Fruit fly (Drosophila melanogaster) whole organism: ENCODE results near the gene CG3224.

Experiments
- CG8478 ChIP-seq: fragments of >200 bp; optimal IDR thresholded peaks from 2 replicates; lab custom pipeline; 2018; ENCODE audit warnings: inconsistent platforms
- Dll ChIP-seq: fragments of >200 bp; optimal IDR thresholded peaks from 2 replicates; lab custom pipeline; 2017
- EcR ChIP-seq, 2 experiments: fragments of >200 bp; optimal IDR thresholded peaks; 2 replicates each; lab custom pipeline; 2017; ENCODE audit warnings: missing biosample characterization in 2 of 2, missing genetic modification characterization in 2 of 2, missing genetic modification reagents in 2 of 2
- pan ChIP-seq: fragments of >200 bp; optimal IDR thresholded peaks from 2 replicates; lab custom pipeline; 2017
- psq ChIP-seq: fragments of >200 bp; optimal IDR thresholded peaks from 2 replicates; lab custom pipeline; 2017
- usp ChIP-seq: fragments of >200 bp; optimal IDR thresholded peaks from 2 replicates; lab custom pipeline; 2017; ENCODE audit warnings: missing biosample characterization, missing genetic modification characterization, mixed read lengths

The CG3224 gene

dm6 chrX:6662378-6662777, 1.1 kb upstream of the CG3224 start:
- TF ChIP-seq CG8478 (lab: Kevin White, UChicago) (no peak), EcR (GFP tag; optimal IDR thresholded peaks at IDR 0.05; lab: Kevin White, UChicago) (no peak), psq (lab: Kevin White, UChicago) (no peak), Dll (no peak), pan (lab: Kevin White, UChicago) (no peak)

- TF ChIP-seq Dll (no peak), CG8478 (lab: Kevin White, UChicago) (no peak), EcR (GFP tag; optimal IDR thresholded peaks at IDR 0.05; lab: Kevin White, UChicago) (no peak), usp (GFP tag; lab: Kevin White, UChicago) (no peak), psq (lab: Kevin White, UChicago) (no peak), pan (lab: Kevin White, UChicago) (no peak)
Measured at dm6 chrX:6661880-6662279, 618 bp upstream of the CG3224 start.

DNA sequence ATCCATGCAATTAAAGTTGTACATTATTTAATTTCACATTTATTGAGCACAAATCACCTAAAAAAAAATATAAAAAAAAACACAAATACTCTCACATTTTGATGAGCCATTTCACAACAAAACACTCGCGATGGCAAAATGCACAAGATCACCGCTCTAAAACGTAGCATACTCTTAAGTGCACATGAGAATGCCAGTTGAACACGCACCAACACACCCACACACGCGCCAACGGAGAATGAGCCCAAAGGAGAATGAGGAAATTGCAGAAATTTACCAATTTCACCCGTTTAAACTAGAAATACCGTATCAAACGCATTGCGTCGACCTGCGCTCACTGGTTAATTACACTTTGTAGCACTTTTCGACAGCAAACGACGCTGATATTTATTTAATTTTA, 1.3 kb downstream of the CG3224 start:
- TF ChIP-seq psq (lab: Kevin White, UChicago) (no peak), Dll (no peak), usp (GFP tag; lab: Kevin White, UChicago) (no peak), pan (lab: Kevin White, UChicago) (no peak), EcR (GFP tag; optimal IDR thresholded peaks at IDR 0.05; lab: Kevin White, UChicago) (no peak), CG8478 (lab: Kevin White, UChicago) (no peak)

- no peak for TF ChIP-seq psq (lab: Kevin White, UChicago)
- no peak for TF ChIP-seq EcR (GFP tag; optimal IDR thresholded peaks at IDR 0.05; lab: Kevin White, UChicago)
- TF ChIP-seq usp (GFP tag; lab: Kevin White, UChicago) = no peak
- TF ChIP-seq pan (lab: Kevin White, UChicago) = no peak
- no peak for TF ChIP-seq Dll
- no peak for TF ChIP-seq CG8478 (lab: Kevin White, UChicago)
Measured at dm6 chrX:6656626-6657558, 4.4 kb downstream of the CG3224 start.

dm6 chrX:6656023-6656594, 5.2 kb downstream of the CG3224 start:
- no peak for TF ChIP-seq CG8478 (lab: Kevin White, UChicago)

DNA sequence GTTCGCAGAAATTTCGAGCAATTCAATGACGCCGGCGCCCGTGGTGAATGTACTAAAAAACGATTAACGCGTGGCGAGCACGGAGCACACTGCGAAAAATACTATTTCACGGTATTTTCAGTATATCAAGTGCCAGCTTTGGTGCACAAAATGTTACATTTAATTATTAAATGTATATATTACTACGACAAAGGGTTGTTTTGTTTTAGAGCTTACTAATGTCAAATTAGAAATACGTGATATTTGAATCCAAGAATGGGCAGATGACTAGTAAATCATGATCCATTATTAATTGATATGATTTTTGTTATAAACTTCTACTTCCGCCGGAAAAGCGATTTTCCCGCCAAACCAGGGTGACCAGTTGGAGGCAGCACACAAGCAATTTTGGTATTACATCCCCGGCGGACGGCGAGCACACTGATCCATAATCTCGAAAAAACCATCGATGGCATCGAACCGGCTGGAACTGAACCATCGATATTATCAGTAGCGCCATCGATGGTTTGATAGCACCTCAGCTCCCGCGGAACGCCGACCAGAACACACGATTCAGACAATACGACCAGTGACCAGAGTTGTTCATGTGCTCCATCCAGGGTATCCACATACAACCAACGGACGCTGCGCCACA, 6.9 kb downstream of the CG3224 start, which contains the start of the genes CG3226 and Cdc7:
TSS of gene CG3226 (minus strand) at position 51 of the 634 bp plus-strand sequence.
TSS of gene Cdc7 (plus strand) at position 344 of the 634 bp plus-strand sequence.
- no peak for TF ChIP-seq psq (lab: Kevin White, UChicago)
- TF ChIP-seq usp (GFP tag; lab: Kevin White, UChicago) = no peak
- TF ChIP-seq Dll = no peak
- TF ChIP-seq EcR (GFP tag; optimal IDR thresholded peaks at IDR 0.05; lab: Kevin White, UChicago) = no peak
- no peak for TF ChIP-seq pan (lab: Kevin White, UChicago)
- TF ChIP-seq CG8478 (lab: Kevin White, UChicago) = no peak

DNA sequence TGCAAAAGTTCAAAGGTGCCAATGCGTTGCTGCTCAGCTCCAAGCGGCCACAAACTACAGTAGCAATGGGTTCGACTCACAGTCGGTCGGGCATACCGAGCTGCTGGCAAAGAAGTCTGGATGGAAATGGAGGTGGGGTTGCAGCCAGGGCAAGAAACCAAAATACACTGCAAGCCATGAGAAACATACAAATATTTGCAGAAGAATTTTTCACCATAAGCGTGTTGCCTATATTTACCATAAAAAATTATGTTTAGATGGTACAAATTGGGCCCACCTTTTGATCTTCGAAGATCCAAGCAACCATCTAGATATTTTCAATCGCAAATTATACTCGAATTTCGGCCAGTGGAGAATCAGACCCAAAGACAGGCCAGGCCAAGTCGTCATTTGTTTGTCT, 14.4 kb downstream of the CG3224 start:
- TF ChIP-seq pan (lab: Kevin White, UChicago) (no peak), EcR (GFP tag; optimal IDR thresholded peaks at IDR 0.05; lab: Kevin White, UChicago) (no peak), CG8478 (lab: Kevin White, UChicago) (no peak), usp (GFP tag; lab: Kevin White, UChicago) (no peak), psq (lab: Kevin White, UChicago) (no peak), Dll (no peak)

DNA sequence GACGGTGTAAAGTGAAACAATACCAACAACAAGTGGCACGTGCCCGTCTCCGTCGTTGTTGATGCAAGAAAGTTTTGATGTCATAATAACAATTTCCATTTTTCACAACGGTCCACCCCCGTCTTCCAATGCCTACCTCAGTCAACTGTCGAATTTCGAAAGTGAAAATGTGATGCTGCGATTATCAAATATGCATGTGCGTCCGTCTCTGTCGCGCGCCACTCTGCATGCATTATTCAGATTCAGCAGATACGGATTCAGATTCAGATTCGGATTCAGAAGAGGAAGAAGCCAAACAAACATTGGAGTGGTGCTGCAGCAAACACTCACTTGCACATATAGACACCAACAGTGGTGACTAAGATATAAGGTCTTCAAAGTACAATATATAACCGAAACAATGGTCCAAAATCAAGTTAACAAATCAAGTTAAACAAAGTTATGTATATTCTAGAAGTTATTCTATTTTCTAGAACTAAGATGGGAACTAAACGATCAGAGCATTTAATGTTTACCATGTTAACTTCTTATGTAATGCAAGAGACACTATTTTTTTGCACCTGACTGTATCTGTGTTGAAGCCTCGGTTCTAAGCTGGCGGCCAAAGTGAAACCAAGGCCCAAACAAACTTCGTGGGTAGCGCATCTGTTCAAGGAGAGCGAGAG, 18.5 kb downstream of the CG3224 start:
- no peak for TF ChIP-seq pan (lab: Kevin White, UChicago)
- TF ChIP-seq EcR (GFP tag; optimal IDR thresholded peaks at IDR 0.05; lab: Kevin White, UChicago) = no peak
- TF ChIP-seq CG8478 (lab: Kevin White, UChicago) = no peak
- no peak for TF ChIP-seq usp (GFP tag; lab: Kevin White, UChicago)
- no peak for TF ChIP-seq Dll
- TF ChIP-seq psq (lab: Kevin White, UChicago) = no peak

DNA sequence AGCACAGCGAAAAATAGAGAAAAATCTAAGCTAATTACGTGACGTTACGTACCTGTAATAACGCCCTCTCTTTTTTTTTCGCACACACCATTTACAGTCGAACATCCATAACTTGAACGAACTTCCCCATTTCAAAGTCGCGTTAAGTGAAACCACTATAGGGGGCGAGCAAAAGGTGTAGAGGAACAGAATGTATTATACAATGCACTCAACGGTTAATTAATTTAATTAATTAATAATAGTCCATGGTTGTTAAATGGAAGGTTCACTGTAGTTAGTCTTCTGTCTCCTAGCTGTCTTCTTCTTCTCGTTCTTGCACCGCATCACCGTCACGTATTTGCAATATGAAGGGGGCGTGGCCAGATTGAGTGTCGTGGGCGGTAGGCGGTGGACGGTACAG, 19.7 kb downstream of the CG3224 start:
- TF ChIP-seq usp (GFP tag; lab: Kevin White, UChicago) = no peak
- no peak for TF ChIP-seq CG8478 (lab: Kevin White, UChicago)
- no peak for TF ChIP-seq pan (lab: Kevin White, UChicago)
- no peak for TF ChIP-seq psq (lab: Kevin White, UChicago)
- TF ChIP-seq Dll = no peak
- TF ChIP-seq EcR (GFP tag; optimal IDR thresholded peaks at IDR 0.05; lab: Kevin White, UChicago) = no peak

DNA sequence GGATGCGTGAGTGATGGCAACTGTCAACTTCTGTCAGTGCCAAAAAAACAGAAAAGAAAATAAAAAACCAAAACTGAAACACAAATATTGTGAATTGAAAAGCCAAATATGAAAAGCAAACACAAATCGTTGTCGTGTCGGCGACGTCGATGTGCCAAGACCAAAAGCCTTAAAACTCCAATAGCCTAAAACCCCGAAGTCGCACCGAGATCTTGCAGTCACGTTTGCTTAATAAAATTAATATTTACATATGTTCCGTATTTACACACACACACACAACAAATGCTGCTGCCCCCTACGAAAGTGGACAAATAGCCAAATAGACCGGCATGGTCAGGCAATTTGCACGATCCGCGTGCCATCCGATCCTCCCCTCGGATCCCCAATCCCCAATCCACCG, 23.1 kb downstream of the CG3224 start:
- no peak for TF ChIP-seq pan (lab: Kevin White, UChicago)
- no peak for TF ChIP-seq usp (GFP tag; lab: Kevin White, UChicago)
- no peak for TF ChIP-seq Dll
- TF ChIP-seq psq (lab: Kevin White, UChicago) = no peak
- no peak for TF ChIP-seq EcR (GFP tag; optimal IDR thresholded peaks at IDR 0.05; lab: Kevin White, UChicago)
- TF ChIP-seq CG8478 (lab: Kevin White, UChicago) = no peak

- TF ChIP-seq pan (lab: Kevin White, UChicago) (no peak), usp (GFP tag; lab: Kevin White, UChicago) (no peak), psq (lab: Kevin White, UChicago) (no peak), CG8478 (lab: Kevin White, UChicago) (no peak), EcR (GFP tag; optimal IDR thresholded peaks at IDR 0.05; lab: Kevin White, UChicago) (no peak), Dll (no peak)
Measured at dm6 chrX:6633659-6634058, 27.6 kb downstream of the CG3224 start, which contains the start of gene CG14443. TSS of gene CG14443 (plus strand) at chrX:6633959.
